Worm (Caenorhabditis elegans) whole organism, midembryonic: Measurements from ENCODE around the gene F02H6.3.

ENCODE experiments used
- klf-2 ChIP-seq: fragments of 200-800 bp; sonication (Bioruptor generic); conservative IDR thresholded peaks from 2 replicates; pipeline ENCODE4 v1.3.6; 2022; ENCODE audit warnings: missing genetic modification reagents, missing genetic modification characterization, missing compliant biosample characterization
- ref-1 ChIP-seq: fragments of 200-800 bp; sonication (Bioruptor generic); conservative IDR thresholded peaks from 2 replicates; pipeline ENCODE4 v1.3.6; 2022; ENCODE audit warnings: missing genetic modification reagents, missing genetic modification characterization, missing compliant biosample characterization
- tab-1 ChIP-seq: fragments of 200-800 bp; sonication (Bioruptor generic); IDR thresholded peaks from 2 replicates; pipeline ENCODE4 v1.3.6; 2022; ENCODE audit warnings: missing genetic modification characterization, missing compliant biosample characterization
- ztf-23 ChIP-seq: fragments of 200-800 bp; sonication (Bioruptor generic); IDR thresholded peaks from 2 replicates; pipeline ENCODE4 v1.3.6; 2022; ENCODE audit warnings: missing genetic modification reagents, missing genetic modification characterization, missing compliant biosample characterization
- ztf-29 ChIP-seq: fragments of 200-800 bp; sonication (Bioruptor generic); IDR thresholded peaks from 2 replicates; pipeline ENCODE4 v1.3.6; 2022; ENCODE audit warnings: missing genetic modification reagents, missing genetic modification characterization, missing compliant biosample characterization

- TF ChIP-seq ztf-23 (GFP tag; lab: Robert Waterston, UW) (no peak), tab-1 (no peak), ztf-29 (GFP tag; lab: Robert Waterston, UW) (no peak), ref-1 (GFP tag; lab: Robert Waterston, UW) (no peak), klf-2 (GFP tag; lab: Robert Waterston, UW) (no peak)
These were observed 35.7 kb downstream of the F02H6.3 start, which contains the start of gene Y64G10A.1 for ce11 chrIV:14238976-14239375.
